Fruit fly (Drosophila melanogaster): ENCODE results near the gene crim.

crim gene

dm6 chr3L:11683819-11684521 is 27.2 kb downstream of the crim start, which contains the start of gene Sugb (continued):
- TF ChIP-seq sisA (GFP tag; IDR thresholded peaks at IDR 0.05) (no peak; the same call in 1 of the 2 replicates), Max (GFP tag; optimal IDR thresholded peaks at IDR 0.05) (no peak), zen2 (GFP tag; IDR thresholded peaks at IDR 0.05; ENCODE audit: partially characterized antibody) (no peak; the same call in 2 of the 3 replicates), hth (optimal IDR thresholded peaks at IDR 0.05) (no peak), CG32772 (GFP tag; IDR thresholded peaks at IDR 0.05) (peak; percentile 56), CG42726 (GFP tag; IDR thresholded peaks at IDR 0.05; ENCODE audit: partially characterized antibody) (no peak), CG17568 (GFP tag; optimal IDR thresholded peaks at IDR 0.05) (peak; percentile 61), Hmr (GFP tag; optimal IDR thresholded peaks at IDR 0.05) (peak; percentile 71), pzg (GFP tag; optimal IDR thresholded peaks at IDR 0.05) (peak; percentile 22), Xbp1 (GFP tag; optimal IDR thresholded peaks at IDR 0.05) (peak; percentile 68), CG6689 (GFP tag; IDR thresholded peaks at IDR 0.05) (no peak), CG11560 (tag; IDR thresholded peaks at IDR 0.05) (no peak), Deaf1 (tag; optimal IDR thresholded peaks at IDR 0.05) (peak; percentile 97), Hr3 (GFP tag; optimal IDR thresholded peaks at IDR 0.05) (peak; percentile 47), Spps (tag; optimal IDR thresholded peaks at IDR 0.05) (no peak), slp2 (GFP tag; optimal IDR thresholded peaks at IDR 0.05) (no peak), CG7372 (GFP tag; IDR thresholded peaks at IDR 0.05) (peak; percentile 51; the same call in 1 of the 2 replicates), CG14441 (GFP tag; IDR thresholded peaks at IDR 0.05) (peak; percentile 57), al (GFP tag; IDR thresholded peaks at IDR 0.05) (peak; percentile 58), Nf-YC (tag; optimal IDR thresholded peaks at IDR 0.05) (peak; percentile 64), CG18476 (GFP tag; optimal IDR thresholded peaks at IDR 0.05) (no peak), gt (GFP tag; IDR thresholded peaks at IDR 0.05) (no peak)

- peak; percentile 17 for TF ChIP-seq Camta (GFP tag; optimal IDR thresholded peaks at IDR 0.05)
- peak; percentile 8 for TF ChIP-seq bcd (GFP tag; optimal IDR thresholded peaks at IDR 0.05)
- peak in 1 of 2 experiments; percentile 56 for TF ChIP-seq Pdp1 (GFP tag; optimal IDR thresholded peaks at IDR 0.05)
- peak; percentile 74; the same call in 2 of the 3 replicates for TF ChIP-seq Opbp (GFP tag; IDR thresholded peaks at IDR 0.05; ENCODE audit: partially characterized antibody)
- TF ChIP-seq CG10543 (GFP tag; optimal IDR thresholded peaks at IDR 0.05), result peak; percentile 24
- TF ChIP-seq fd3F (GFP tag; optimal IDR thresholded peaks at IDR 0.05), result no peak
- TF ChIP-seq pita (GFP tag; optimal IDR thresholded peaks at IDR 0.05), result peak; percentile 81
- TF ChIP-seq CG12659 (GFP tag; optimal IDR thresholded peaks at IDR 0.05), result peak; percentile 60
- peak; percentile 2 for TF ChIP-seq CG13424 (tag; optimal IDR thresholded peaks at IDR 0.05)
- TF ChIP-seq CG14860 (GFP tag; IDR thresholded peaks at IDR 0.05; ENCODE audit: partially characterized antibody), result no peak
- peak; percentile 59; the same call in 1 of the 3 replicates for TF ChIP-seq CG2199 (GFP tag; IDR thresholded peaks at IDR 0.05)
- no peak for TF ChIP-seq tup (GFP tag; optimal IDR thresholded peaks at IDR 0.05)
- no peak for TF ChIP-seq Hr78 (GFP tag; optimal IDR thresholded peaks at IDR 0.05)
- TF ChIP-seq CG32772 (GFP tag; IDR thresholded peaks at IDR 0.05), result no peak
- TF ChIP-seq CrebB (tag; optimal IDR thresholded peaks at IDR 0.05), result peak; percentile 15
- TF ChIP-seq CG2202 (tag; optimal IDR thresholded peaks at IDR 0.05), result no peak
- no peak for TF ChIP-seq CG14014 (GFP tag; IDR thresholded peaks at IDR 0.05)
- no peak for TF ChIP-seq so (GFP tag; IDR thresholded peaks at IDR 0.05)
- TF ChIP-seq Ptx1 (GFP tag; IDR thresholded peaks at IDR 0.05), result no peak
- TF ChIP-seq rib (GFP tag; IDR thresholded peaks at IDR 0.05), result no peak
- TF ChIP-seq run (tag; optimal IDR thresholded peaks at IDR 0.05), result no peak
- TF ChIP-seq insv (GFP tag; optimal IDR thresholded peaks at IDR 0.05), result peak in 1 of 2 experiments; percentile 4
- TF ChIP-seq Poxn (GFP tag; IDR thresholded peaks at IDR 0.05), result no peak
- TF ChIP-seq sug (tag; optimal IDR thresholded peaks at IDR 0.05), result peak; percentile 27
- TF ChIP-seq CG32532 (GFP tag; IDR thresholded peaks at IDR 0.05), result peak; percentile 41; the same call in 1 of the 2 replicates
- no peak for TF ChIP-seq lbe (GFP tag; optimal IDR thresholded peaks at IDR 0.05)
- no peak for TF ChIP-seq CG43689 (GFP tag; IDR thresholded peaks at IDR 0.05)
- no peak for TF ChIP-seq Sox100B (GFP tag; optimal IDR thresholded peaks at IDR 0.05)
Observed at dm6 chr3L:11681794-11682193, 29.4 kb downstream of the crim start, which contains the start of gene TfIIEalpha. TSS of gene TfIIEalpha (plus strand) at chr3L:11682038.

All from whole organism, embryonic.